Fruit fly (Drosophila melanogaster): ENCODE data around the gene Obp19d.
"Not testable (repeated sequence)": the region's sequence is repeated elsewhere in the genome, so short reads cannot be mapped to it uniquely, and the experiment has no call there.

Gene Obp19d

dm6 chrX:20429482-20430204, 10.2 kb downstream of the Obp19d start, which contains the start of the genes CG11710 and mal:
TSS of gene CG11710 (minus strand) at chrX:20429673.
TSS of gene mal (plus strand) at chrX:20429675.
- TF ChIP-seq noc (tag; optimal IDR thresholded peaks at IDR 0.05) = peak; percentile 84

- TF ChIP-seq noc (tag; optimal IDR thresholded peaks at IDR 0.05) = no peak
Observed at dm6 chrX:20433345-20434332, 14.2 kb downstream of the Obp19d start, which contains the start of gene CG1695. TSS of gene CG1695 (plus strand) at chrX:20433950.

- TF ChIP-seq noc (tag; optimal IDR thresholded peaks at IDR 0.05) = no peak
Observed at dm6 chrX:20434534-20434933, 15.1 kb downstream of the Obp19d start.

- no peak for TF ChIP-seq noc (tag; optimal IDR thresholded peaks at IDR 0.05)
Observed at dm6 chrX:20436866-20437265, 17.5 kb downstream of the Obp19d start.

DNA sequence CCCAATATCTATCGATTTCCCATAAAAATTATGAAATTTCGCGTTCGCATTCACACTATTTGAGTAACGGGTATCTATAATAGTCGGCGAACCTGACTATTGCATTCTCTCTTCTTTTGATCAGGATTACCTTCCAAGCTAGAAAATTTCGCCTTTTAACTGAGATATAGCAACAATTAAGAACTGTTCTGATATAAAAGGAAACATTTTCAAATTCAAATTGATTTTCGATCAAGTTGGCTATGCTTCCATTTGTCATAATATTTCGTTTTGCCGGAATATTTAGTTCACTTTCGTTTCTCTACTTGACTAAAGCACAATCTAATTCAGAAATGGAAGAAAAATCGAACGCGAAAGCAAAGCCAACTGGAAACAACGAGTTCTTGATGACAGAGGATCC, 26.7 kb downstream of the Obp19d start, which contains the start of gene CG42578:
Gene CG42578 (plus strand): TSS at position 301 of the 400 bp plus-strand sequence.
- not testable (repeated sequence) for TF ChIP-seq noc (tag; optimal IDR thresholded peaks at IDR 0.05)

DNA sequence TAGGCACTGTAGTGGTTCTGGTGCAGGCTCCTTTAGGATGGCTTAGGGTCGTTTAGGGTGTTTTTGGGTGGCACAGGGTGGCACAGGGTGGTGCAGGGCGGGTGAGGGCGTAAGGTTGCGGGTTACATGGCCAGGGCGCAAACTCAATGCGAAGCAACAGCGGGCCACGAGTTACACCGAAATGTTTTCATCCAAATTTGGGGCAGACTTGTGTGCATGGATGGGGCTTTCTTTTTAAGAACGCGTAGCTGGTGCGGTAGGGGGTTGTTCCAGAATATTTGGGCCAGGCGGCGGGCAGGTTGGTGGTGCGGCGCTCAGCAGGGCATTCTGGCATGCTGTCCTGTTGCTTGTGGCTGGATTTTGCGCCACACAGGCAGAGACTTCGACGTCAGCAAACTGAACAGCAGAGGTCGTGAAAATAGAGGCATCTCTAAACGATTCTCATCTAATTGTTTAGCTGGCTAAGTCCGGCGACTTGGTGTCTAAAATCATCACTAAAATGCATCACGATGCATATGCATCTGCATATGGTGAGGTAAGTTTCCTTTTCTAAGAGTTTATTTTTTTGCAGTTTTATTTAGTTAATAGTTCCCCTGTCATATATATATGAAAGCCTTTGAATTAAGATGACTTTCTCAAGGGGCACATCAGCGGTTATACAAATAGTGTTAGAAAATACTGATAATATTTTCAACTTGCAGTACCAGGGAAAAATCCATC, 28.6 kb downstream of the Obp19d start:
- no peak for TF ChIP-seq noc (tag; optimal IDR thresholded peaks at IDR 0.05)

DNA sequence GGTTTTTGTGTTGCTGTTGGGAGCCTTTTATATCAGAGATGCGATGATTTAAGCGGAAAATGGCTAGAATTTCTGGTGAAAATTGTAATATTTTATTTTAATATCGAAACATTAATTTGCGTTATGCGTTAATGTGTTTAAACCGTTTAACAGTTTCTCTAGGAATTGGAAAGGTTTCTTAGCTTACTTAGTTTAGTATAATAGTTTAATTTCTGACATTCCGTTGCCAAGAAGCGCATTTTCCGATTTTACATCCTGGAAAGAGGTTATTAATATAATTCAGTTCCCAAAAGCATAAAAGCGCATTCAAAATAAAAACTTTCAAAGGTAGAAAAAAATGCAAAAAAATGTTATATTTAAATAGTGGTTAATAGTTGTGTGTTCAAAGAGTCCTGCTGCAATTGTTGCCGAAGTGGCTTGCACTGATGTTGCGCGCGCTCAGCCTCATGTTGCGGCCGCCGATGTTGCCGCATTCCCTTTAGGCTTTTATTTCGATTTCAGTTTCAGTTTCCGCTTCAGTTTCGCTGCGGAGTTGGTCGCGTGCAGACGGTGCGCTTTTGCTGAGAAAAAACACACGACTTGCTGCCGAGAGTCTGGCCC, 29.5 kb downstream of the Obp19d start, which contains the start of gene tbc:
Gene tbc (plus strand): TSS at position 504 of the 600 bp plus-strand sequence.
- TF ChIP-seq noc (tag; optimal IDR thresholded peaks at IDR 0.05) = no peak

DNA sequence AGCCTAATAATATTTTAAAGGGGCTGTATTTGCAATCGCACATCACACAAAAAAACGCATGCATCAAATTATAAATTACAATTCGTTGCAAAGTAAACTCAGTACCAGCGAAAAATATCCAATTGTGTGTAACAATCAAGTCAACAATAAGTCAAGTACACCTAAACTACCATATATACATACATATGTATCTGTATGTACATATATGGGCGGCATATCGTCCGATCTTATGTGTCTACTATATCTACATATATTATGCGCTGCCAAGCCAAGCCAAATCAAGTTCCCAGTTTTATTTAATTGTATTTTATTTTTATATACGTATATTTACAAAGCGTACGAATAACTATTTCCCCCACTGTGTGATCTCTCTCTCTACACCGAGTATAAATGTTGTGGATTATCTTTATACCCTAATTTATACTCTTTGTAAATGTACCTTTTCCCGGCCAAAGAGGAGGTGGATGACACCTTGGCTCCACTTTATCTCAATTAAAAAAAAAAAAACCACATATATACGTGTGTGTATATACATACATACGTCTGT, 47.0 kb downstream of the Obp19d start:
- no peak for TF ChIP-seq noc (tag; optimal IDR thresholded peaks at IDR 0.05)

- no peak for TF ChIP-seq noc (tag; optimal IDR thresholded peaks at IDR 0.05)
Observed at dm6 chrX:20467155-20467554, 47.7 kb downstream of the Obp19d start, which contains the start of gene GstT3. TSS of gene GstT3 (plus strand) at chrX:20467455.

DNA sequence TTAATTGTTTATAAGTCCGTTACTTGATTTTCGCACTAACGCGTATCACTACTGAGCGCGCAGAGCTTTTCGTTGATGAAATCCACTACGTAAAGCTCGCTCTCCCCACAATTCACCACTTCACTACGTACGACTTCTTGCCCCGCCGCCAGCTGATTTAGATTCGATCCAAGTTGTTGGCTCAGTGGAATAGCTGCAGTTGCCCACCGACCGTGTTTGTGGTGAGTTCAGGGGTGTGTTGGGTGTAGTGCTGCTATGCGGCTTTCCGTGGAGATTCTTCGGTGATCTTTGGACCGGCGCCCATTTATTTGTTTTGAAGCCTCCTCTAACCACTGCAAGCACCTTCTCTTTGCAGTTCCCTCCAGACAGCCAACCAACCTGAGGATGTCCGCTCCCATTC, 48.8 kb downstream of the Obp19d start:
- no peak for TF ChIP-seq noc (tag; optimal IDR thresholded peaks at IDR 0.05)
